Worm (Caenorhabditis elegans) whole organism, midembryonic: ENCODE results near the gene lgc-46.

Experiments
- T22C8.4 ChIP-seq: fragments of 200-800 bp; sonication (Bioruptor generic); IDR thresholded peaks from 2 replicates; pipeline ENCODE4 v1.3.6; 2022; ENCODE audit warnings: missing genetic modification characterization, missing compliant biosample characterization
- cog-1 ChIP-seq: sonication (generic microtip); optimal IDR thresholded peaks from 2 replicates; lab custom pipeline; 2016; ENCODE audit warnings: missing genetic modification characterization, missing compliant biosample characterization
- flt-1 ChIP-seq: fragments of 200-800 bp; sonication (Bioruptor generic); IDR thresholded peaks from 2 replicates; pipeline ENCODE4 v1.3.6; 2022; ENCODE audit warnings: missing genetic modification characterization, missing compliant biosample characterization
- klf-2 ChIP-seq: fragments of 200-800 bp; sonication (Bioruptor generic); conservative IDR thresholded peaks from 2 replicates; pipeline ENCODE4 v1.3.6; 2022; ENCODE audit warnings: missing genetic modification reagents, missing genetic modification characterization, missing compliant biosample characterization
- med-1 ChIP-seq: sonication (generic microtip); optimal IDR thresholded peaks from 2 replicates; lab custom pipeline; 2017; ENCODE audit warnings: missing genetic modification characterization, mild to moderate bottlenecking, missing compliant biosample characterization, antibody characterized with exemption, missing genetic modification reagents; ENCODE audit not compliant: insufficient read depth
- ref-1 ChIP-seq: fragments of 200-800 bp; sonication (Bioruptor generic); conservative IDR thresholded peaks from 2 replicates; pipeline ENCODE4 v1.3.6; 2022; ENCODE audit warnings: missing genetic modification reagents, missing genetic modification characterization, missing compliant biosample characterization
- tab-1 ChIP-seq: fragments of 200-800 bp; sonication (Bioruptor generic); IDR thresholded peaks from 2 replicates; pipeline ENCODE4 v1.3.6; 2022; ENCODE audit warnings: missing genetic modification characterization, missing compliant biosample characterization
- ztf-23 ChIP-seq: fragments of 200-800 bp; sonication (Bioruptor generic); IDR thresholded peaks from 2 replicates; pipeline ENCODE4 v1.3.6; 2022; ENCODE audit warnings: missing genetic modification reagents, missing genetic modification characterization, missing compliant biosample characterization

DNA sequence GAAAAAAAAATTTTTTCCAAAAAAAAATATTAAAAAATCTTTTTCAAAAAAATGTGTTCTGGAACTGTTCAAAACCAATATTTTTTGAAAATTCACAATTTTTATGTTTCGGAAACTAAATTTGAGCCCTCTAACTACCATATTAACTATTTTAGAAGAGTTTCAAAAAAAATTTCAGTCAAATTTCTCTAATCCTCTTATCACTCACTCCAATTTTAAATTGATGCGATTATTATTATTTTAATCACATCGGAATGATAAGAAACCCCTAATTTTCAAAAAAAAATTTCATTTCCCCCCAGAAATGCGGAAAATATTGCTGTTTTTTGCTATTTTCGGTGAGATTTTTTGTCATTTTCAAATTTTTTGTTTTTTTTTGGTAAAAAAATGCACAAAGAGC, 45.9 kb upstream of the lgc-46 start, which contains the start of gene nspg-8:
- TF ChIP-seq ref-1 (no peak), flt-1 (GFP tag; lab: Robert Waterston, UW) (no peak), cog-1 (tag; lab: Kevin White, UChicago) (no peak), ztf-23 (GFP tag; lab: Robert Waterston, UW) (no peak), klf-2 (GFP tag; lab: Robert Waterston, UW) (no peak), med-1 (GFP tag; lab: Kevin White, UChicago) (no peak), T22C8.4 (GFP tag; lab: Robert Waterston, UW) (no peak), tab-1 (GFP tag; lab: Robert Waterston, UW) (no peak)
